Fruit fly (Drosophila melanogaster) whole organism, embryonic: ENCODE data around the gene CG14459.

Experiments used
- CG10366 ChIP-seq: fragments of 200-800 bp; sonication (Bioruptor generic); IDR thresholded peaks from 2 replicates; pipeline ENCODE4 v1.3.6; 2022; ENCODE audit warnings: missing biosample characterization, missing genetic modification characterization
- CG11085 ChIP-seq: fragments of 200-800 bp; sonication (Bioruptor generic); IDR thresholded peaks from 2 replicates; pipeline ENCODE4 v1.3.6; 2022; ENCODE audit warnings: missing biosample characterization, missing genetic modification characterization
- CG12071 ChIP-seq: fragments of 200-800 bp; sonication (Bioruptor generic); optimal IDR thresholded peaks from 3 replicates; lab custom pipeline; 2018; ENCODE audit warnings: missing biosample characterization, mild to moderate bottlenecking, missing genetic modification characterization
- CG13123 ChIP-seq: fragments of 200-800 bp; sonication (Bioruptor generic); optimal IDR thresholded peaks from 2 replicates; lab custom pipeline; 2016; ENCODE audit warnings: missing biosample characterization, missing genetic modification characterization
- CG13287 ChIP-seq: fragments of 200-800 bp; sonication (Bioruptor generic); IDR thresholded peaks from 2 replicates; pipeline ENCODE4 v1.3.6; 2022; ENCODE audit warnings: missing biosample characterization, missing genetic modification characterization; ENCODE audit not compliant: partially characterized antibody
- CG1647 ChIP-seq: fragments of 200-800 bp; sonication (Bioruptor generic); optimal IDR thresholded peaks from 3 replicates; lab custom pipeline; 2016; ENCODE audit warnings: missing biosample characterization, missing genetic modification characterization
- CG17568 ChIP-seq: fragments of 200-800 bp; sonication (Bioruptor generic); optimal IDR thresholded peaks from 2 replicates; lab custom pipeline; 2018; ENCODE audit warnings: missing biosample characterization, mild to moderate bottlenecking, missing genetic modification characterization, moderate library complexity
- CG17802 ChIP-seq: fragments of 200-800 bp; sonication (Bioruptor generic); optimal IDR thresholded peaks from 2 replicates; lab custom pipeline; 2018; ENCODE audit warnings: missing biosample characterization, mild to moderate bottlenecking, missing genetic modification characterization, moderate library complexity
- CG18262 ChIP-seq: fragments of 200-800 bp; optimal IDR thresholded peaks from 3 replicates; lab custom pipeline; 2019; ENCODE audit warnings: missing biosample characterization, mild to moderate bottlenecking, missing genetic modification characterization, moderate library complexity
- CG1832 ChIP-seq: fragments of 200-800 bp; sonication (Bioruptor generic); optimal IDR thresholded peaks from 2 replicates; lab custom pipeline; 2017; ENCODE audit warnings: missing biosample characterization, mild to moderate bottlenecking, missing genetic modification characterization, inconsistent platforms
- CG30431 ChIP-seq: fragments of 200-800 bp; sonication (Bioruptor generic); optimal IDR thresholded peaks from 2 replicates; lab custom pipeline; 2017; ENCODE audit warnings: missing biosample characterization, missing genetic modification characterization
- CG31224 ChIP-seq: fragments of 200-800 bp; sonication (Bioruptor generic); IDR thresholded peaks from 2 replicates; pipeline ENCODE4 v1.3.6; 2022; ENCODE audit warnings: missing biosample characterization, missing genetic modification characterization
- CG4404 ChIP-seq: fragments of 200-800 bp; sonication (Bioruptor generic); IDR thresholded peaks from 2 replicates; pipeline ENCODE4 v1.3.6; 2022; ENCODE audit warnings: missing biosample characterization, missing genetic modification characterization
- CG4424 ChIP-seq: fragments of 200-800 bp; sonication (Bioruptor generic); optimal IDR thresholded peaks from 3 replicates; lab custom pipeline; 2016; ENCODE audit warnings: missing biosample characterization, missing genetic modification characterization
- CG7556 ChIP-seq: fragments of 200-800 bp; sonication (Bioruptor generic); optimal IDR thresholded peaks from 2 replicates; lab custom pipeline; 2017; ENCODE audit warnings: missing biosample characterization, mild to moderate bottlenecking, missing genetic modification characterization
- CG9215 ChIP-seq: fragments of 200-800 bp; sonication (Bioruptor generic); IDR thresholded peaks from 2 replicates; pipeline ENCODE4 v1.3.6; 2022; ENCODE audit warnings: missing biosample characterization, missing genetic modification characterization
- CG9932 ChIP-seq: fragments of 200-800 bp; sonication (Bioruptor generic); IDR thresholded peaks from 2 replicates; pipeline ENCODE4 v1.3.6; 2022; ENCODE audit warnings: missing biosample characterization, missing genetic modification characterization
- Chrac-16 ChIP-seq: fragments of 200-800 bp; sonication (Bioruptor generic); optimal IDR thresholded peaks from 3 replicates; lab custom pipeline; 2016; ENCODE audit warnings: missing biosample characterization, missing genetic modification characterization
- CkIIα-i1 ChIP-seq: fragments of 200-800 bp; sonication (Bioruptor generic); IDR thresholded peaks from 2 replicates; pipeline ENCODE4 v1.3.6; 2022; ENCODE audit warnings: missing biosample characterization, missing genetic modification characterization
- Dad ChIP-seq: fragments of 200-800 bp; sonication (Bioruptor generic); optimal IDR thresholded peaks from 3 replicates; lab custom pipeline; 2016; ENCODE audit warnings: missing biosample characterization, missing genetic modification characterization
- Drgx ChIP-seq: fragments of 200-800 bp; sonication (Bioruptor generic); IDR thresholded peaks from 2 replicates; pipeline ENCODE4 v1.3.6; 2022; ENCODE audit warnings: missing biosample characterization, missing genetic modification characterization
- Mes4 ChIP-seq: fragments of 200-800 bp; sonication (Bioruptor generic); optimal IDR thresholded peaks from 2 replicates; lab custom pipeline; 2016; ENCODE audit warnings: missing biosample characterization, missing genetic modification characterization
- NfI ChIP-seq: fragments of 200-800 bp; sonication (Bioruptor generic); optimal IDR thresholded peaks from 3 replicates; lab custom pipeline; 2018; ENCODE audit warnings: missing biosample characterization, mild to moderate bottlenecking, missing genetic modification characterization, moderate library complexity
- Ravus ChIP-seq: fragments of 200-800 bp; sonication (Bioruptor generic); IDR thresholded peaks from 2 replicates; pipeline ENCODE4 v1.3.6; 2022; ENCODE audit warnings: missing biosample characterization, missing genetic modification characterization
- Rx ChIP-seq: fragments of 200-800 bp; sonication (Bioruptor generic); IDR thresholded peaks from 2 replicates; pipeline ENCODE4 v1.3.6; 2022; ENCODE audit warnings: missing biosample characterization, missing genetic modification characterization
- abd-A ChIP-seq: fragments of 200-800 bp; sonication (Bioruptor generic); optimal IDR thresholded peaks from 3 replicates; lab custom pipeline; 2019; ENCODE audit warnings: missing biosample characterization, mild to moderate bottlenecking, missing genetic modification characterization, moderate library complexity
- corto ChIP-seq: fragments of 200-800 bp; sonication (Bioruptor generic); optimal IDR thresholded peaks from 2 replicates; lab custom pipeline; 2016; ENCODE audit warnings: missing biosample characterization, mild to moderate bottlenecking, missing genetic modification characterization, moderate library complexity
- crc ChIP-seq: fragments of 200-800 bp; sonication (Bioruptor generic); optimal IDR thresholded peaks from 2 replicates; lab custom pipeline; 2016; ENCODE audit warnings: missing biosample characterization, missing genetic modification characterization
- gfzf ChIP-seq: fragments of 200-800 bp; sonication (Bioruptor generic); optimal IDR thresholded peaks from 2 replicates; lab custom pipeline; 2016; ENCODE audit warnings: missing biosample characterization, mild to moderate bottlenecking, missing genetic modification characterization, moderate library complexity
- gt ChIP-seq: fragments of 200-800 bp; sonication (Bioruptor generic); IDR thresholded peaks from 2 replicates; pipeline ENCODE4 v1.3.6; 2022; ENCODE audit warnings: missing biosample characterization, missing genetic modification characterization
- h ChIP-seq: fragments of >200 bp; optimal IDR thresholded peaks from 2 replicates; lab custom pipeline; 2017
- hbn ChIP-seq: fragments of 200-800 bp; sonication (Bioruptor generic); IDR thresholded peaks from 2 replicates; pipeline ENCODE4 v1.3.6; 2022; ENCODE audit warnings: missing biosample characterization, missing genetic modification characterization; ENCODE audit not compliant: partially characterized antibody
- hkb ChIP-seq, 2 experiments: fragments of 200-800 bp in 1 of 2; fragments of >200 bp in 1 of 2; sonication (Bioruptor generic) in 1 of 2; IDR thresholded peaks in 1 of 2; optimal IDR thresholded peaks in 1 of 2; 2 replicates each; pipeline versions ENCODE4 v1.3.6 to Lab custom; 2017 to 2022; ENCODE audit warnings: missing biosample characterization in 1 of 2, missing genetic modification characterization in 1 of 2
- inv ChIP-seq: fragments of 200-800 bp; sonication (Bioruptor generic); IDR thresholded peaks from 2 replicates; pipeline ENCODE4 v1.3.6; 2022; ENCODE audit warnings: missing biosample characterization, missing genetic modification characterization; ENCODE audit not compliant: partially characterized antibody
- kni ChIP-seq: fragments of 200-800 bp; sonication (Bioruptor generic); optimal IDR thresholded peaks from 3 replicates; lab custom pipeline; 2017; ENCODE audit warnings: mild to moderate bottlenecking, missing biosample characterization, missing genetic modification reagents, missing genetic modification characterization
- knrl ChIP-seq: fragments of 200-800 bp; sonication (Bioruptor generic); IDR thresholded peaks from 3 replicates; pipeline ENCODE4 v1.3.6; 2022; ENCODE audit warnings: missing biosample characterization, missing genetic modification characterization; ENCODE audit not compliant: partially characterized antibody
- pho ChIP-seq: fragments of 200-800 bp; sonication (Bioruptor generic); optimal IDR thresholded peaks from 2 replicates; lab custom pipeline; 2016; ENCODE audit warnings: missing biosample characterization, missing genetic modification characterization
- sd ChIP-seq: fragments of 200-800 bp; sonication (Bioruptor generic); optimal IDR thresholded peaks from 3 replicates; lab custom pipeline; 2018; ENCODE audit warnings: missing biosample characterization, mild to moderate bottlenecking, missing genetic modification characterization, moderate library complexity
- sug ChIP-seq: fragments of 200-800 bp; optimal IDR thresholded peaks from 2 replicates; lab custom pipeline; 2019; ENCODE audit warnings: missing biosample characterization, mild to moderate bottlenecking, missing genetic modification characterization, moderate library complexity
- tin ChIP-seq: fragments of 200-800 bp; sonication (Bioruptor generic); optimal IDR thresholded peaks from 3 replicates; lab custom pipeline; 2016; ENCODE audit warnings: missing biosample characterization, missing genetic modification characterization
- trh ChIP-seq: fragments of 200-800 bp; sonication (Bioruptor generic); optimal IDR thresholded peaks from 2 replicates; lab custom pipeline; 2016; ENCODE audit warnings: missing biosample characterization, missing genetic modification characterization
- wek ChIP-seq: fragments of 200-800 bp; sonication (Bioruptor generic); optimal IDR thresholded peaks from 3 replicates; lab custom pipeline; 2018; ENCODE audit warnings: missing biosample characterization, mild to moderate bottlenecking, missing genetic modification characterization, moderate library complexity
- yki ChIP-seq: fragments of >200 bp; optimal IDR thresholded peaks from 3 replicates; lab custom pipeline; 2018
- z ChIP-seq: fragments of 200-800 bp; sonication (Bioruptor generic); IDR thresholded peaks from 3 replicates; pipeline ENCODE4 v1.3.6; 2022; ENCODE audit warnings: missing biosample characterization, missing genetic modification characterization

The CG14459 gene

dm6 chr3L:22648372-22648771, 10.7 kb upstream of the CG14459 start, which contains the start of gene CG33770:
CG33770 (plus strand) TSS chr3L:22648672.
- TF ChIP-seq wek (GFP tag; lab: Kevin White, UChicago) (no peak), CG17568 (no peak), CG9215 (GFP tag; lab: Robert Waterston, UW) (no peak), CG30431 (GFP tag; lab: Kevin White, UChicago) (no peak), pho (GFP tag; lab: Kevin White, UChicago) (no peak), CG1832 (GFP tag; lab: Kevin White, UChicago) (no peak), gfzf (GFP tag; lab: Kevin White, UChicago) (no peak), trh (GFP tag; lab: Kevin White, UChicago) (no peak), CG13287 (GFP tag; lab: Robert Waterston, UW) (no peak), CG9932 (GFP tag; lab: Robert Waterston, UW) (no peak), kni (GFP tag; lab: Kevin White, UChicago) (no peak), CG1647 (no peak)

dm6 chr3L:22647627-22648026, 9.9 kb upstream of the CG14459 start, which contains the start of gene CG33769:
CG33769 (plus strand) TSS chr3L:22647927.
- no peak for TF ChIP-seq CG12071
- TF ChIP-seq z (GFP tag; lab: Robert Waterston, UW) = no peak
- TF ChIP-seq, all 482 proteins: peak for 0

- no peak for TF ChIP-seq sug (tag; lab: Kevin White, UChicago)
- TF ChIP-seq CkIIα-i1 (GFP tag; lab: Robert Waterston, UW) = no peak
- TF ChIP-seq Chrac-16 = no peak
- no peak for TF ChIP-seq gt (GFP tag; lab: Robert Waterston, UW)
- TF ChIP-seq CG13123 = no peak
- TF ChIP-seq tin = no peak
- TF ChIP-seq CG7556 (GFP tag; lab: Kevin White, UChicago) = no peak
- TF ChIP-seq CG17802 (tag; lab: Kevin White, UChicago) = no peak
- no peak for TF ChIP-seq h (lab: Kevin White, UChicago)
- no peak for TF ChIP-seq corto
- TF ChIP-seq Drgx (GFP tag; lab: Robert Waterston, UW) = no peak
- no peak for TF ChIP-seq Mes4 (GFP tag; lab: Kevin White, UChicago)
- TF ChIP-seq CG4404 (GFP tag; lab: Robert Waterston, UW) = no peak
- no peak for TF ChIP-seq crc (GFP tag; lab: Kevin White, UChicago)
- no peak for TF ChIP-seq yki (lab: Kevin White, UChicago)
- TF ChIP-seq Rx (GFP tag; lab: Robert Waterston, UW) = no peak
- no peak for TF ChIP-seq CG10366
- no peak for TF ChIP-seq inv (GFP tag; lab: Robert Waterston, UW)
- TF ChIP-seq knrl (GFP tag; lab: Robert Waterston, UW) = no peak
Measured at dm6 chr3L:22646863-22647262, 9.1 kb upstream of the CG14459 start, which contains the start of gene CG33768. CG33768 (plus strand) TSS chr3L:22647163.

dm6 chr3L:22646007-22646406, 8.3 kb upstream of the CG14459 start, which contains the start of gene CG33767:
CG33767 (plus strand) TSS chr3L:22646307.
- TF ChIP-seq Dad (GFP tag; lab: Kevin White, UChicago) (no peak), CG18262 (tag; lab: Kevin White, UChicago) (no peak), Ravus (GFP tag; lab: Robert Waterston, UW) (no peak), hbn (GFP tag; lab: Robert Waterston, UW) (no peak), hkb (optimal IDR thresholded peaks at IDR 0.05; lab: Kevin White, UChicago) (no peak), hkb (GFP tag; IDR thresholded peaks at IDR 0.05; lab: Robert Waterston, UW) (no peak), abd-A (no peak), CG4424 (GFP tag; lab: Kevin White, UChicago) (no peak), NfI (GFP tag; lab: Kevin White, UChicago) (no peak), CG11085 (no peak), sd (tag; lab: Kevin White, UChicago) (no peak), CG31224 (GFP tag; lab: Robert Waterston, UW) (no peak)
- TF ChIP-seq, all 482 proteins: peak for 0
